Fruit fly (Drosophila melanogaster) whole organism, embryonic: ENCODE results near the gene CG17207.

ENCODE experiments used
- ATbp ChIP-seq: fragments of 200-800 bp; sonication (Bioruptor generic); optimal IDR thresholded peaks from 2 replicates; lab custom pipeline; 2017; ENCODE audit warnings: missing biosample characterization, mild to moderate bottlenecking, missing genetic modification characterization, missing genetic modification reagents
- Atf-2 ChIP-seq: fragments of 200-800 bp; sonication (Bioruptor generic); optimal IDR thresholded peaks from 2 replicates; lab custom pipeline; 2016; ENCODE audit warnings: missing biosample characterization, missing genetic modification characterization
- CG10654 ChIP-seq: fragments of 200-800 bp; sonication (Bioruptor generic); optimal IDR thresholded peaks from 2 replicates; lab custom pipeline; 2016; ENCODE audit warnings: missing biosample characterization, missing genetic modification characterization
- CG11456 ChIP-seq: fragments of 200-800 bp; sonication (Bioruptor generic); IDR thresholded peaks from 3 replicates; pipeline ENCODE4 v1.3.6; 2022; ENCODE audit warnings: missing biosample characterization, missing genetic modification characterization
- CG11560 ChIP-seq: fragments of 200-800 bp; sonication (Bioruptor generic); IDR thresholded peaks from 3 replicates; pipeline ENCODE4 v1.3.6; 2022; ENCODE audit warnings: missing biosample characterization, missing genetic modification characterization
- CG12104 ChIP-seq: fragments of 200-800 bp; sonication (Bioruptor generic); optimal IDR thresholded peaks from 3 replicates; lab custom pipeline; 2016; ENCODE audit warnings: missing biosample characterization, missing genetic modification characterization
- CG13296 ChIP-seq: fragments of 200-800 bp; sonication (Bioruptor generic); optimal IDR thresholded peaks from 3 replicates; lab custom pipeline; 2018; ENCODE audit warnings: missing biosample characterization, mild to moderate bottlenecking, missing genetic modification characterization
- CG13894 ChIP-seq: fragments of 200-800 bp; sonication (Bioruptor generic); optimal IDR thresholded peaks from 3 replicates; lab custom pipeline; 2018; ENCODE audit warnings: missing biosample characterization, mild to moderate bottlenecking, missing genetic modification characterization, moderate library complexity
- CG14014 ChIP-seq: fragments of 200-800 bp; sonication (Bioruptor generic); IDR thresholded peaks from 2 replicates; pipeline ENCODE4 v1.3.6; 2022; ENCODE audit warnings: missing biosample characterization, missing genetic modification characterization
- CG14441 ChIP-seq: fragments of 200-800 bp; sonication (Bioruptor generic); IDR thresholded peaks from 2 replicates; pipeline ENCODE4 v1.3.6; 2022; ENCODE audit warnings: missing biosample characterization, missing genetic modification characterization
- CG15269 ChIP-seq: fragments of 200-800 bp; sonication (Bioruptor generic); optimal IDR thresholded peaks from 2 replicates; lab custom pipeline; 2018; ENCODE audit warnings: missing biosample characterization, mild to moderate bottlenecking, missing genetic modification characterization, moderate library complexity
- CG16813 ChIP-seq: fragments of 200-800 bp; sonication (Bioruptor generic); IDR thresholded peaks from 3 replicates; pipeline ENCODE4 v1.3.6; 2022; ENCODE audit warnings: missing biosample characterization, missing genetic modification characterization; ENCODE audit not compliant: partially characterized antibody
- CG17359 ChIP-seq: fragments of 200-800 bp; sonication (Bioruptor generic); optimal IDR thresholded peaks from 3 replicates; lab custom pipeline; 2018; ENCODE audit warnings: missing biosample characterization, mild to moderate bottlenecking, missing genetic modification characterization, moderate library complexity
- CG2678 ChIP-seq: fragments of 200-800 bp; sonication (Bioruptor generic); optimal IDR thresholded peaks from 3 replicates; lab custom pipeline; 2019; ENCODE audit warnings: missing biosample characterization, mild to moderate bottlenecking, missing genetic modification characterization, moderate library complexity
- CG30020 ChIP-seq: fragments of 200-800 bp; optimal IDR thresholded peaks from 2 replicates; lab custom pipeline; 2019; ENCODE audit warnings: missing biosample characterization, mild to moderate bottlenecking, missing genetic modification characterization, moderate library complexity
- CG31441 ChIP-seq: fragments of 200-800 bp; sonication (Bioruptor generic); IDR thresholded peaks from 2 replicates; pipeline ENCODE4 v1.3.6; 2022; ENCODE audit warnings: missing biosample characterization, missing genetic modification characterization
- CG6765 ChIP-seq: fragments of 200-800 bp; sonication (Bioruptor generic); optimal IDR thresholded peaks from 3 replicates; lab custom pipeline; 2017; ENCODE audit warnings: missing biosample characterization, mild to moderate bottlenecking, missing genetic modification characterization
- Chrac-16 ChIP-seq: fragments of 200-800 bp; sonication (Bioruptor generic); optimal IDR thresholded peaks from 3 replicates; lab custom pipeline; 2016; ENCODE audit warnings: missing biosample characterization, missing genetic modification characterization
- CrebB ChIP-seq: fragments of 200-800 bp; sonication (Bioruptor generic); optimal IDR thresholded peaks from 3 replicates; lab custom pipeline; 2018; ENCODE audit warnings: missing biosample characterization, mild to moderate bottlenecking, missing genetic modification characterization
- Dll ChIP-seq: fragments of 200-800 bp; sonication (Bioruptor generic); IDR thresholded peaks from 4 replicates; pipeline ENCODE4 v1.3.6; 2022; ENCODE audit warnings: missing biosample characterization, missing genetic modification characterization; ENCODE audit not compliant: partially characterized antibody
- Dref ChIP-seq: fragments of 200-800 bp; sonication (Bioruptor generic); IDR thresholded peaks from 2 replicates; pipeline ENCODE4 v1.3.6; 2022; ENCODE audit warnings: missing biosample characterization, missing genetic modification characterization
- Drgx ChIP-seq: fragments of 200-800 bp; sonication (Bioruptor generic); IDR thresholded peaks from 2 replicates; pipeline ENCODE4 v1.3.6; 2022; ENCODE audit warnings: missing biosample characterization, missing genetic modification characterization
- Kr ChIP-seq: fragments of 200-800 bp; sonication (Bioruptor generic); optimal IDR thresholded peaks from 2 replicates; lab custom pipeline; 2017; ENCODE audit warnings: missing biosample characterization, mild to moderate bottlenecking, missing genetic modification characterization
- Med ChIP-seq: fragments of 200-800 bp; sonication (Bioruptor generic); peaks from one replicate; lab custom pipeline; 2016; ENCODE audit warnings: missing biosample characterization, missing genetic modification characterization, mild to moderate bottlenecking, inconsistent platforms, moderate library complexity
- Meics ChIP-seq: fragments of 200-800 bp; sonication (Bioruptor generic); optimal IDR thresholded peaks from 2 replicates; lab custom pipeline; 2017; ENCODE audit warnings: missing biosample characterization, mild to moderate bottlenecking, missing genetic modification characterization
- ab ChIP-seq: fragments of 200-800 bp; sonication (Bioruptor generic); optimal IDR thresholded peaks from 2 replicates; lab custom pipeline; 2016; ENCODE audit warnings: missing biosample characterization, missing genetic modification characterization
- ac ChIP-seq: fragments of 200-800 bp; sonication (Bioruptor generic); optimal IDR thresholded peaks from 3 replicates; lab custom pipeline; 2017; ENCODE audit warnings: missing biosample characterization, mild to moderate bottlenecking, missing genetic modification characterization
- bsh ChIP-seq, 2 experiments: fragments of 200-800 bp; sonication (Bioruptor generic); optimal IDR thresholded peaks; 2 replicates each; lab custom pipeline; 2017 to 2018; ENCODE audit warnings: mild to moderate bottlenecking in 2 of 2, missing biosample characterization in 2 of 2, missing genetic modification characterization in 2 of 2, moderate library complexity in 1 of 2
- ci ChIP-seq: fragments of 200-800 bp; sonication (Bioruptor generic); IDR thresholded peaks from 3 replicates; pipeline ENCODE4 v1.3.6; 2022; ENCODE audit warnings: missing biosample characterization, missing genetic modification characterization
- crc ChIP-seq: fragments of 200-800 bp; sonication (Bioruptor generic); optimal IDR thresholded peaks from 2 replicates; lab custom pipeline; 2016; ENCODE audit warnings: missing biosample characterization, missing genetic modification characterization
- croc ChIP-seq: fragments of 200-800 bp; sonication (Bioruptor generic); conservative IDR thresholded peaks from 3 replicates; pipeline ENCODE4 v1.3.6; 2022; ENCODE audit warnings: missing biosample characterization, missing genetic modification characterization
- fd3F ChIP-seq: fragments of 200-800 bp; sonication (Bioruptor generic); optimal IDR thresholded peaks from 2 replicates; lab custom pipeline; 2018; ENCODE audit warnings: missing biosample characterization, mild to moderate bottlenecking, missing genetic modification characterization, moderate library complexity
- gem ChIP-seq: fragments of 200-800 bp; sonication (Bioruptor generic); optimal IDR thresholded peaks from 2 replicates; lab custom pipeline; 2019; ENCODE audit warnings: missing biosample characterization, mild to moderate bottlenecking, missing genetic modification characterization, moderate library complexity
- ham ChIP-seq: fragments of 200-800 bp; sonication (Bioruptor generic); IDR thresholded peaks from 2 replicates; pipeline ENCODE4 v1.3.6; 2022; ENCODE audit warnings: missing biosample characterization, missing genetic modification characterization
- hkb ChIP-seq, 2 experiments: fragments of 200-800 bp in 1 of 2; fragments of >200 bp in 1 of 2; sonication (Bioruptor generic) in 1 of 2; IDR thresholded peaks in 1 of 2; optimal IDR thresholded peaks in 1 of 2; 2 replicates each; pipeline versions ENCODE4 v1.3.6 to Lab custom; 2017 to 2022; ENCODE audit warnings: missing biosample characterization in 1 of 2, missing genetic modification characterization in 1 of 2
- mirr ChIP-seq: fragments of 200-800 bp; sonication (Bioruptor generic); optimal IDR thresholded peaks from 3 replicates; lab custom pipeline; 2018; ENCODE audit warnings: missing biosample characterization, mild to moderate bottlenecking, missing genetic modification characterization
- nom ChIP-seq: fragments of 200-800 bp; sonication (Bioruptor generic); optimal IDR thresholded peaks from 2 replicates; lab custom pipeline; 2017; ENCODE audit warnings: missing biosample characterization, missing genetic modification characterization, mild to moderate bottlenecking, moderate library complexity, missing genetic modification reagents
- odd ChIP-seq: fragments of 200-800 bp; sonication (Bioruptor generic); optimal IDR thresholded peaks from 2 replicates; lab custom pipeline; 2017; ENCODE audit warnings: missing biosample characterization, mild to moderate bottlenecking, missing genetic modification characterization
- onecut ChIP-seq: fragments of 200-800 bp; sonication (Bioruptor generic); IDR thresholded peaks from 2 replicates; pipeline ENCODE4 v1.3.6; 2022; ENCODE audit warnings: missing biosample characterization, missing genetic modification characterization
- ranshi ChIP-seq: fragments of 200-800 bp; sonication (Bioruptor generic); IDR thresholded peaks from 2 replicates; pipeline ENCODE4 v1.3.6; 2022; ENCODE audit warnings: missing biosample characterization, missing genetic modification characterization
- run ChIP-seq: fragments of 200-800 bp; sonication (Bioruptor generic); optimal IDR thresholded peaks from 3 replicates; lab custom pipeline; 2018; ENCODE audit warnings: missing biosample characterization, mild to moderate bottlenecking, missing genetic modification characterization
- scrt ChIP-seq: fragments of 200-800 bp; sonication (Bioruptor generic); optimal IDR thresholded peaks from 2 replicates; lab custom pipeline; 2018; ENCODE audit warnings: missing biosample characterization, mild to moderate bottlenecking, missing genetic modification characterization, moderate library complexity
- slp2 ChIP-seq: fragments of 200-800 bp; sonication (Bioruptor generic); optimal IDR thresholded peaks from 2 replicates; lab custom pipeline; 2016; ENCODE audit warnings: missing biosample characterization, missing genetic modification characterization
- tna ChIP-seq: fragments of 200-800 bp; sonication (Bioruptor generic); IDR thresholded peaks from 2 replicates; pipeline ENCODE4 v1.3.6; 2022; ENCODE audit warnings: missing biosample characterization, missing genetic modification characterization; ENCODE audit not compliant: partially characterized antibody
- trem ChIP-seq: fragments of 200-800 bp; optimal IDR thresholded peaks from 3 replicates; lab custom pipeline; 2019; ENCODE audit warnings: missing biosample characterization, mild to moderate bottlenecking, missing genetic modification characterization, moderate library complexity
- ttk ChIP-seq: fragments of 200-800 bp; sonication (Bioruptor generic); IDR thresholded peaks from 2 replicates; pipeline ENCODE4 v2.1.2; 2022; ENCODE audit warnings: missing biosample characterization, missing genetic modification characterization
- vvl ChIP-seq: fragments of 200-800 bp; sonication (Bioruptor generic); IDR thresholded peaks from 2 replicates; pipeline ENCODE4 v1.3.6; 2022; ENCODE audit warnings: missing biosample characterization, missing genetic modification characterization

Gene CG17207

dm6 chr3R:12406235-12407196 lies 32.4 kb downstream of the CG17207 start, which contains the start of gene CG5167 (continued):
- TF ChIP-seq ac (GFP tag; lab: Kevin White, UChicago): no peak
- peak; percentile 35 for TF ChIP-seq Chrac-16 (GFP tag; lab: Kevin White, UChicago)
- no peak for TF ChIP-seq ttk (GFP tag; lab: Robert Waterston, UW)
- TF ChIP-seq trem (tag; lab: Kevin White, UChicago): peak; percentile 58
- TF ChIP-seq Dll (GFP tag; lab: Robert Waterston, UW): peak; percentile 25; the same call in 1 of the 4 replicates
- TF ChIP-seq CG10654 (GFP tag; lab: Kevin White, UChicago): no peak
- peak; percentile 38 for TF ChIP-seq Meics (GFP tag; lab: Kevin White, UChicago)
- TF ChIP-seq CG12104 (GFP tag; lab: Kevin White, UChicago): peak; percentile 36
- TF ChIP-seq CG13894 (tag; lab: Kevin White, UChicago): peak; percentile 13
- no peak for TF ChIP-seq CG11560 (tag; lab: Robert Waterston, UW)
- TF ChIP-seq nom (GFP tag; lab: Kevin White, UChicago): peak; percentile 95
- no peak for TF ChIP-seq CG14014 (GFP tag; lab: Robert Waterston, UW)
- no peak for TF ChIP-seq slp2
- 0 out of 3 replicates have a peak, but pooled peaks have one; percentile 8 for TF ChIP-seq CG16813 (GFP tag; lab: Robert Waterston, UW)
- peak; percentile 49; the same call in 1 of the 2 replicates for TF ChIP-seq vvl
- TF ChIP-seq run (tag; lab: Kevin White, UChicago): no peak
- TF ChIP-seq Dref (GFP tag; lab: Robert Waterston, UW): peak; percentile 49
- TF ChIP-seq Med (GFP tag; lab: Kevin White, UChicago): peak; percentile 55
- TF ChIP-seq bsh (GFP tag; optimal IDR thresholded peaks at IDR 0.05; lab: Kevin White, UChicago): peak; percentile 28 to 82
- TF ChIP-seq ab (GFP tag; lab: Kevin White, UChicago): no peak
- TF ChIP-seq Atf-2 (GFP tag; lab: Kevin White, UChicago): no peak
- peak; percentile 3 for TF ChIP-seq odd (GFP tag; lab: Kevin White, UChicago)
- no peak for TF ChIP-seq crc (GFP tag; lab: Kevin White, UChicago)
- TF ChIP-seq ham: no peak
- TF ChIP-seq Kr (GFP tag; lab: Kevin White, UChicago): no peak
- peak; percentile 3 for TF ChIP-seq fd3F
- peak; percentile 54; the same call in 1 of the 2 replicates for TF ChIP-seq Drgx (GFP tag; lab: Robert Waterston, UW)
- TF ChIP-seq mirr (GFP tag; lab: Kevin White, UChicago): peak; percentile 54
- no peak for TF ChIP-seq hkb (optimal IDR thresholded peaks at IDR 0.05; lab: Kevin White, UChicago)
- TF ChIP-seq hkb (GFP tag; IDR thresholded peaks at IDR 0.05; lab: Robert Waterston, UW): peak; percentile 59
- peak; percentile 78 for TF ChIP-seq gem
- peak; percentile 38; the same call in 1 of the 2 replicates for TF ChIP-seq CG31441 (GFP tag; lab: Robert Waterston, UW)
- no peak for TF ChIP-seq croc (GFP tag; lab: Robert Waterston, UW)
- peak; percentile 43; the same call in 1 of the 3 replicates for TF ChIP-seq ci (GFP tag; lab: Robert Waterston, UW)
- TF ChIP-seq CG2678 (tag; lab: Kevin White, UChicago): peak; percentile 61
- no peak for TF ChIP-seq CG11456 (GFP tag; lab: Robert Waterston, UW)
- TF ChIP-seq CG14441 (GFP tag; lab: Robert Waterston, UW): no peak
- peak; percentile 27 for TF ChIP-seq scrt (GFP tag; lab: Kevin White, UChicago)
- peak; percentile 5 for TF ChIP-seq CG30020
- peak; percentile 23; the same call in 1 of the 2 replicates for TF ChIP-seq onecut (GFP tag; lab: Robert Waterston, UW)
- TF ChIP-seq ranshi: no peak
- TF ChIP-seq CG6765: peak; percentile 44
- peak; percentile 31 for TF ChIP-seq CG13296
- TF ChIP-seq ATbp (GFP tag; lab: Kevin White, UChicago): no peak
- TF ChIP-seq CG17359 (tag; lab: Kevin White, UChicago): peak; percentile 49
- no peak for TF ChIP-seq tna
- TF ChIP-seq CrebB: peak; percentile 31
- TF ChIP-seq CG15269: peak; percentile 47
